Worm (Caenorhabditis elegans) whole organism, mixed stage, embryonic: ENCODE measurements around the gene C17E7.4.

Experiments
- ces-1 ChIP-seq: fragments of 150-350 bp; optimal IDR thresholded peaks from 2 replicates; lab custom pipeline; 2014; ENCODE audit warnings: missing biosample characterization, missing genetic modification reagents, missing genetic modification characterization
- elt-1 ChIP-seq: sonication (generic microtip); optimal IDR thresholded peaks from 2 replicates; lab custom pipeline; 2017; ENCODE audit warnings: missing genetic modification characterization, mild to moderate bottlenecking, missing compliant biosample characterization, antibody characterized with exemption, moderate library complexity, borderline replicate concordance; ENCODE audit not compliant: insufficient read depth
- elt-3 ChIP-seq: fragments of 150-350 bp; optimal IDR thresholded peaks from 2 replicates; lab custom pipeline; 2014; ENCODE audit warnings: missing biosample characterization, missing genetic modification characterization
- mep-1 ChIP-seq: fragments of 150-350 bp; optimal IDR thresholded peaks from 2 replicates; lab custom pipeline; 2017; ENCODE audit warnings: missing biosample characterization, missing genetic modification reagents, missing genetic modification characterization, inconsistent platforms
- nhr-12 ChIP-seq: fragments of 150-350 bp; optimal IDR thresholded peaks from 2 replicates; lab custom pipeline; 2014; ENCODE audit warnings: missing biosample characterization, missing genetic modification characterization
- nhr-28 ChIP-seq: fragments of 150-350 bp; optimal IDR thresholded peaks from 2 replicates; lab custom pipeline; 2014; ENCODE audit warnings: missing biosample characterization, missing genetic modification characterization
- nhr-76 ChIP-seq: sonication (generic microtip); optimal IDR thresholded peaks from 2 replicates; lab custom pipeline; 2017; ENCODE audit warnings: missing biosample characterization, missing genetic modification characterization
- pha-4 ChIP-seq: fragments of 150-350 bp; optimal IDR thresholded peaks from 2 replicates; lab custom pipeline; 2018; ENCODE audit warnings: missing biosample characterization, missing genetic modification reagents, missing genetic modification characterization
- snpc-4 ChIP-seq: fragments of 150-350 bp; optimal IDR thresholded peaks from 2 replicates; lab custom pipeline; 2014; ENCODE audit warnings: missing biosample characterization, missing genetic modification characterization
- sptf-1 ChIP-seq: sonication (generic microtip); optimal IDR thresholded peaks from 2 replicates; lab custom pipeline; 2017; ENCODE audit warnings: mild to moderate bottlenecking, missing genetic modification characterization, moderate library complexity, missing compliant biosample characterization
- unc-39 ChIP-seq: fragments of 150-350 bp; optimal IDR thresholded peaks from 2 replicates; lab custom pipeline; 2014; ENCODE audit warnings: missing biosample characterization, missing genetic modification characterization
- unc-62 ChIP-seq: fragments of 150-350 bp; optimal IDR thresholded peaks from 2 replicates; lab custom pipeline; 2014; ENCODE audit warnings: missing biosample characterization, missing genetic modification reagents, missing genetic modification characterization
- ztf-11 ChIP-seq: fragments of 150-350 bp; optimal IDR thresholded peaks from 2 replicates; lab custom pipeline; 2014; ENCODE audit warnings: missing biosample characterization, missing genetic modification characterization

DNA sequence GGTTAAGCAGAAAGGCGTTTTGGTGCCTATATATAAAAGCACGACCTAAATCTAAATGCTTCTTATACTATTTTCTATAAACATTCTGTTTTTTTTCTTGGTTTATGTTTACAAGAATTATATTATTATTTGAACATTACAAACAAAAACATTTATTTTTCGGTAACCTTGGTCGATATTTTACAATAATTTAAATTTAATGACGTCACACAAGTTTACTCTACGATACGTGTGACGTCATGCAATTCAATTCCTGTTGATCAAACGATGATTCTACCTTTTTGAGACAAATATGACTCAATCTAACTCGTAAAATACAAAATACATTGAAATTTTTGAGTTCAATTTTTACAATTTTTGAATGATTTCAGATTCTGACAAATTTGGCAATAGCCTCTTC, 3.4 kb downstream of the C17E7.4 start:
- no peak for TF ChIP-seq unc-39 (tag; lab: Kevin White, UChicago)
- TF ChIP-seq elt-1 (tag; lab: Kevin White, UChicago) = no peak
- no peak for TF ChIP-seq mep-1 (tag; lab: Kevin White, UChicago)
- TF ChIP-seq nhr-12 (tag; lab: Kevin White, UChicago) = no peak
- TF ChIP-seq ces-1 = no peak
- no peak for TF ChIP-seq unc-62
- TF ChIP-seq nhr-28 (tag; lab: Kevin White, UChicago) = no peak
- no peak for TF ChIP-seq nhr-76 (tag; lab: Kevin White, UChicago)
- no peak for TF ChIP-seq sptf-1
- TF ChIP-seq ztf-11 = no peak
- TF ChIP-seq pha-4 (tag; lab: Kevin White, UChicago) = no peak
- TF ChIP-seq elt-3 (tag; lab: Kevin White, UChicago) = no peak
- no peak for TF ChIP-seq snpc-4 (tag; lab: Kevin White, UChicago)
